Worm (Caenorhabditis elegans) whole organism, early embryonic: Measurements from ENCODE around the gene lgc-26.

Source experiments
- B0310.2 ChIP-seq: sonication (generic microtip); optimal IDR thresholded peaks from 2 replicates; lab custom pipeline; 2016; ENCODE audit warnings: mild to moderate bottlenecking, missing genetic modification characterization, missing compliant biosample characterization
- F13C5.2 ChIP-seq: sonication (generic microtip); optimal IDR thresholded peaks from 2 replicates; lab custom pipeline; 2017; ENCODE audit warnings: mild to moderate bottlenecking, missing genetic modification characterization, inconsistent platforms, missing compliant biosample characterization
- aly-1 ChIP-seq: sonication (generic microtip); optimal IDR thresholded peaks from 2 replicates; lab custom pipeline; 2016; ENCODE audit warnings: missing genetic modification characterization, missing compliant biosample characterization
- ama-1 ChIP-seq: fragments of 150-350 bp; optimal IDR thresholded peaks from 2 replicates; lab custom pipeline; 2014
- ets-7 ChIP-seq: sonication (generic microtip); optimal IDR thresholded peaks from 2 replicates; lab custom pipeline; 2016; ENCODE audit warnings: missing genotype, missing genetic modification characterization, missing compliant biosample characterization
- flt-1 ChIP-seq: fragments of 200-800 bp; sonication (Bioruptor generic); IDR thresholded peaks from 2 replicates; pipeline ENCODE4 v1.3.6; 2022; ENCODE audit warnings: missing genetic modification characterization, missing compliant biosample characterization
- hmbx-1 ChIP-seq: sonication (generic microtip); optimal IDR thresholded peaks from 2 replicates; lab custom pipeline; 2016; ENCODE audit warnings: mild to moderate bottlenecking, missing genetic modification characterization, missing compliant biosample characterization
- sea-1 ChIP-seq: fragments of 200-800 bp; sonication (Bioruptor generic); conservative IDR thresholded peaks from 2 replicates; pipeline ENCODE4 v1.3.6; 2022; ENCODE audit warnings: missing genetic modification characterization, missing compliant biosample characterization
- tbx-11 ChIP-seq: fragments of 200-800 bp; sonication (Bioruptor generic); IDR thresholded peaks from 2 replicates; pipeline ENCODE4 v1.3.6; 2022; ENCODE audit warnings: missing genetic modification characterization, missing compliant biosample characterization
- tbx-37 ChIP-seq: fragments of 200-800 bp; sonication (Bioruptor generic); conservative IDR thresholded peaks from 2 replicates; pipeline ENCODE4 v1.3.6; 2022; ENCODE audit warnings: missing genetic modification reagents, missing genetic modification characterization, missing compliant biosample characterization

DNA sequence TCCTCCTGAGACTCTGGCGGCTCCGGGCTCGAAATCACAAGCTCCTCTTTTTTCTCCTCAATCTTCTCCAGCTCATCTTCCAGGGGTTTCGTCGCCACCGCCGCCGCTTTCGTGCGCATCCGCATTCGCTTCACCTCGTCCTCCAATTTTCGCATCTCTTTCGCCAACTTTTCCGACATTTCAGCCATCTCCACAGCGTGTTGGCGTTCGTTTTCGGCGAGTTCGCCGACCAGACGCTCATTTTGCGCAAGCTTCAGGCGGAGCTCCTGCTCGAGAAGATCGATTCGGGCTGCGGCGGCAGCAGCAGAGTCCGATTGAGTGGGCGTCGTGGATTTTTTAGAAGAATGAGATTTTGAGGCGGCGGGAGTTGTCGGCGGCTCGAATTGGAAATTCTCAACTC, 35.2 kb downstream of the lgc-26 start:
- no peak for TF ChIP-seq tbx-11
- no peak for TF ChIP-seq B0310.2
- no peak for TF ChIP-seq ets-7 (tag; lab: Kevin White, UChicago)
- no peak for TF ChIP-seq flt-1 (GFP tag; lab: Robert Waterston, UW)
- TF ChIP-seq ama-1 = no peak
- no peak for TF ChIP-seq tbx-37 (GFP tag; lab: Robert Waterston, UW)
- TF ChIP-seq F13C5.2 (tag; lab: Kevin White, UChicago) = no peak
- no peak for TF ChIP-seq hmbx-1 (tag; lab: Kevin White, UChicago)
- TF ChIP-seq sea-1 (GFP tag; lab: Robert Waterston, UW) = no peak
- no peak for TF ChIP-seq aly-1 (tag; lab: Kevin White, UChicago)
